Worm (Caenorhabditis elegans) whole organism, L4 larva: ENCODE measurements around the gene zip-5.

Source experiments
- D1046.2 ChIP-seq: fragments of 200-800 bp; sonication (Bioruptor generic); IDR thresholded peaks from 2 replicates; pipeline ENCODE4 v1.3.6; 2022; ENCODE audit warnings: missing genetic modification characterization, missing compliant biosample characterization
- F10B5.3 ChIP-seq: sonication (generic microtip); optimal IDR thresholded peaks from 2 replicates; lab custom pipeline; 2016; ENCODE audit warnings: mild to moderate bottlenecking, missing genetic modification characterization, missing compliant biosample characterization
- F26F4.8 ChIP-seq: fragments of 200-800 bp; sonication (Bioruptor generic); conservative IDR thresholded peaks from 2 replicates; pipeline ENCODE4 v1.3.6; 2022; ENCODE audit warnings: missing genetic modification characterization, missing compliant biosample characterization
- F49E8.2 ChIP-seq: sonication (generic microtip); optimal IDR thresholded peaks from 2 replicates; lab custom pipeline; 2016; ENCODE audit warnings: missing compliant biosample characterization, mild to moderate bottlenecking, missing genetic modification characterization, borderline replicate concordance
- T20F7.1 ChIP-seq: fragments of 200-800 bp; sonication (Bioruptor generic); optimal IDR thresholded peaks from 2 replicates; lab custom pipeline; 2018; ENCODE audit warnings: mild to moderate bottlenecking, missing genetic modification characterization, missing compliant biosample characterization
- Y48G9A.11 ChIP-seq: fragments of 200-800 bp; sonication (Bioruptor generic); IDR thresholded peaks from 2 replicates; pipeline ENCODE4 v1.3.6; 2022; ENCODE audit warnings: missing genetic modification reagents, missing genetic modification characterization, missing compliant biosample characterization
- Y5F2A.4 ChIP-seq: fragments of 200-800 bp; sonication (Bioruptor generic); optimal IDR thresholded peaks from 2 replicates; lab custom pipeline; 2018; ENCODE audit warnings: mild to moderate bottlenecking, missing genetic modification characterization, missing compliant biosample characterization
- ZK337.2 ChIP-seq: fragments of 200-800 bp; sonication (Bioruptor generic); IDR thresholded peaks from 2 replicates; pipeline ENCODE4 v1.3.6; 2022; ENCODE audit warnings: missing genetic modification reagents, missing genetic modification characterization, missing compliant biosample characterization
- aha-1 ChIP-seq: fragments of 150-350 bp; peaks from one replicate; lab custom pipeline; 2014; ENCODE audit warnings: missing biosample characterization, missing genetic modification characterization
- attf-4 ChIP-seq: sonication (generic microtip); optimal IDR thresholded peaks from 3 replicates; lab custom pipeline; 2017; ENCODE audit warnings: missing biosample characterization, missing genetic modification characterization
- ceh-44 ChIP-seq: fragments of 200-800 bp; sonication (Bioruptor generic); IDR thresholded peaks from 2 replicates; pipeline ENCODE4 v1.3.6; 2022; ENCODE audit warnings: missing genetic modification reagents, missing genetic modification characterization, missing compliant biosample characterization
- ceh-62 ChIP-seq: sonication (generic microtip); optimal IDR thresholded peaks from 2 replicates; lab custom pipeline; 2017; ENCODE audit warnings: missing biosample characterization, missing genetic modification characterization
- ces-1 ChIP-seq: fragments of 150-350 bp; sonication (generic microtip); optimal IDR thresholded peaks from 4 replicates; lab custom pipeline; 2014; ENCODE audit warnings: missing biosample characterization, missing genetic modification reagents, missing genetic modification characterization
- ctbp-1 ChIP-seq: fragments of 200-800 bp; sonication (Bioruptor generic); IDR thresholded peaks from 2 replicates; pipeline ENCODE4 v1.3.6; 2022; ENCODE audit warnings: missing genetic modification reagents, missing genetic modification characterization, missing compliant biosample characterization
- daf-16 ChIP-seq, 3 experiments: sonication (generic microtip); optimal IDR thresholded peaks; 2 replicates each; lab custom pipeline; 2016 to 2017; ENCODE audit warnings: missing genetic modification characterization in 3 of 3, missing genetic modification reagents in 3 of 3, mild to moderate bottlenecking in 2 of 3, missing compliant biosample characterization in 2 of 3, missing biosample characterization in 1 of 3, moderate library complexity in 1 of 3
- daf-19 ChIP-seq: fragments of 200-800 bp; sonication (Bioruptor generic); conservative IDR thresholded peaks from 2 replicates; pipeline ENCODE4 v1.3.6; 2022; ENCODE audit warnings: missing genetic modification characterization, missing compliant biosample characterization
- dmd-6 ChIP-seq: fragments of 200-800 bp; sonication (Bioruptor generic); IDR thresholded peaks from 2 replicates; pipeline ENCODE4 v1.3.6; 2022; ENCODE audit warnings: missing genetic modification reagents, missing genetic modification characterization, missing compliant biosample characterization
- dmd-9 ChIP-seq: fragments of 200-800 bp; sonication (Bioruptor generic); IDR thresholded peaks from 2 replicates; pipeline ENCODE4 v1.3.6; 2022; ENCODE audit warnings: missing genetic modification reagents, missing genetic modification characterization, missing compliant biosample characterization
- duxl-1 ChIP-seq: sonication (generic microtip); optimal IDR thresholded peaks from 2 replicates; lab custom pipeline; 2016; ENCODE audit warnings: mild to moderate bottlenecking, missing genetic modification characterization, moderate library complexity, missing compliant biosample characterization; ENCODE audit not compliant: poor library complexity
- dve-1 ChIP-seq: sonication (generic microtip); optimal IDR thresholded peaks from 2 replicates; lab custom pipeline; 2017; ENCODE audit warnings: antibody characterized with exemption, mild to moderate bottlenecking, missing genetic modification characterization, missing compliant biosample characterization; ENCODE audit not compliant: insufficient read depth
- egl-27 ChIP-seq: sonication (generic microtip); optimal IDR thresholded peaks from 3 replicates; lab custom pipeline; 2017; ENCODE audit warnings: missing biosample characterization, missing genetic modification reagents, missing genetic modification characterization
- hlh-11 ChIP-seq: fragments of 200-800 bp; sonication (Bioruptor generic); optimal IDR thresholded peaks from 2 replicates; lab custom pipeline; 2018; ENCODE audit warnings: mild to moderate bottlenecking, missing genetic modification characterization, missing compliant biosample characterization
- lim-7 ChIP-seq: fragments of 200-800 bp; sonication (Bioruptor generic); IDR thresholded peaks from 2 replicates; pipeline ENCODE4 v1.3.6; 2022; ENCODE audit warnings: missing genetic modification characterization, missing compliant biosample characterization
- lin-1 ChIP-seq: fragments of 200-800 bp; sonication (Bioruptor generic); IDR thresholded peaks from 2 replicates; pipeline ENCODE4 v1.3.6; 2022; ENCODE audit warnings: missing genetic modification reagents, missing genetic modification characterization, missing compliant biosample characterization
- lin-38 ChIP-seq: fragments of 200-800 bp; sonication (Bioruptor generic); IDR thresholded peaks from 2 replicates; pipeline ENCODE4 v1.3.6; 2022; ENCODE audit warnings: missing genetic modification reagents, missing genetic modification characterization, missing compliant biosample characterization
- lir-3 ChIP-seq: sonication (generic microtip); optimal IDR thresholded peaks from 2 replicates; lab custom pipeline; 2016; ENCODE audit warnings: mild to moderate bottlenecking, missing genetic modification characterization, missing compliant biosample characterization
- mdt-29 ChIP-seq: fragments of 200-800 bp; sonication (Bioruptor generic); IDR thresholded peaks from 2 replicates; pipeline ENCODE4 v1.3.6; 2022; ENCODE audit warnings: missing genetic modification reagents, missing genetic modification characterization, missing compliant biosample characterization
- nhr-102 ChIP-seq: sonication (generic microtip); optimal IDR thresholded peaks from 2 replicates; lab custom pipeline; 2016; ENCODE audit warnings: mild to moderate bottlenecking, missing genetic modification characterization, moderate library complexity, missing compliant biosample characterization
- nhr-111 ChIP-seq: fragments of 200-800 bp; sonication (Bioruptor generic); optimal IDR thresholded peaks from 2 replicates; lab custom pipeline; 2018; ENCODE audit warnings: mild to moderate bottlenecking, missing genetic modification characterization, missing compliant biosample characterization
- nhr-28 ChIP-seq: fragments of 150-350 bp; optimal IDR thresholded peaks from 2 replicates; lab custom pipeline; 2014; ENCODE audit warnings: missing biosample characterization, missing genetic modification characterization
- nhr-42 ChIP-seq: fragments of 200-800 bp; sonication (Bioruptor generic); IDR thresholded peaks from 2 replicates; pipeline ENCODE4 v1.3.6; 2022; ENCODE audit warnings: missing genetic modification characterization, missing compliant biosample characterization
- nhr-48 ChIP-seq: sonication (generic microtip); optimal IDR thresholded peaks from 2 replicates; lab custom pipeline; 2016; ENCODE audit warnings: mild to moderate bottlenecking, missing genetic modification characterization, missing compliant biosample characterization
- nhr-6 ChIP-seq: fragments of 150-350 bp; optimal IDR thresholded peaks from 2 replicates; lab custom pipeline; 2014; ENCODE audit warnings: missing biosample characterization, missing genetic modification characterization
- nhr-76 ChIP-seq: fragments of 150-350 bp; optimal IDR thresholded peaks from 2 replicates; lab custom pipeline; 2014; ENCODE audit warnings: missing biosample characterization, missing genetic modification characterization
- pqm-1 ChIP-seq: sonication (generic microtip); optimal IDR thresholded peaks from 2 replicates; lab custom pipeline; 2017; ENCODE audit warnings: missing biosample characterization, missing genetic modification characterization
- rbr-2 ChIP-seq: sonication (generic microtip); optimal IDR thresholded peaks from 2 replicates; lab custom pipeline; 2016; ENCODE audit warnings: missing genotype, missing genetic modification characterization, missing compliant biosample characterization
- skn-1 ChIP-seq: fragments of 150-350 bp; optimal IDR thresholded peaks from 2 replicates; lab custom pipeline; 2014; ENCODE audit warnings: missing biosample characterization, missing genetic modification characterization
- snpc-1.2 ChIP-seq: fragments of 200-800 bp; sonication (Bioruptor generic); IDR thresholded peaks from 2 replicates; pipeline ENCODE4 v1.3.6; 2022; ENCODE audit warnings: missing genetic modification reagents, missing genetic modification characterization, missing compliant biosample characterization
- spr-1 ChIP-seq: sonication (generic microtip); optimal IDR thresholded peaks from 2 replicates; lab custom pipeline; 2016; ENCODE audit warnings: mild to moderate bottlenecking, missing genetic modification characterization, missing compliant biosample characterization
- tra-1 ChIP-seq: fragments of 200-800 bp; sonication (Bioruptor generic); IDR thresholded peaks from 2 replicates; pipeline ENCODE4 v1.3.6; 2022; ENCODE audit warnings: missing genetic modification reagents, missing genetic modification characterization, missing compliant biosample characterization
- unc-130 ChIP-seq: sonication (generic microtip); optimal IDR thresholded peaks from 2 replicates; lab custom pipeline; 2016; ENCODE audit warnings: missing genetic modification reagents, missing genetic modification characterization, missing compliant biosample characterization
- unc-39 ChIP-seq: sonication (generic microtip); optimal IDR thresholded peaks from 2 replicates; lab custom pipeline; 2017; ENCODE audit warnings: missing biosample characterization, missing genetic modification characterization
- zfp-2 ChIP-seq: sonication (generic microtip); optimal IDR thresholded peaks from 2 replicates; lab custom pipeline; 2016; ENCODE audit warnings: mild to moderate bottlenecking, missing genetic modification characterization, missing compliant biosample characterization
- zfp-3 ChIP-seq: fragments of 200-800 bp; sonication (Bioruptor generic); conservative IDR thresholded peaks from 2 replicates; pipeline ENCODE4 v1.3.6; 2022; ENCODE audit warnings: missing genetic modification reagents, missing genetic modification characterization, missing compliant biosample characterization
- zip-11 ChIP-seq: fragments of 200-800 bp; sonication (Bioruptor generic); IDR thresholded peaks from 2 replicates; pipeline ENCODE4 v1.3.6; 2022; ENCODE audit warnings: missing genetic modification characterization, missing compliant biosample characterization

Gene zip-5

DNA sequence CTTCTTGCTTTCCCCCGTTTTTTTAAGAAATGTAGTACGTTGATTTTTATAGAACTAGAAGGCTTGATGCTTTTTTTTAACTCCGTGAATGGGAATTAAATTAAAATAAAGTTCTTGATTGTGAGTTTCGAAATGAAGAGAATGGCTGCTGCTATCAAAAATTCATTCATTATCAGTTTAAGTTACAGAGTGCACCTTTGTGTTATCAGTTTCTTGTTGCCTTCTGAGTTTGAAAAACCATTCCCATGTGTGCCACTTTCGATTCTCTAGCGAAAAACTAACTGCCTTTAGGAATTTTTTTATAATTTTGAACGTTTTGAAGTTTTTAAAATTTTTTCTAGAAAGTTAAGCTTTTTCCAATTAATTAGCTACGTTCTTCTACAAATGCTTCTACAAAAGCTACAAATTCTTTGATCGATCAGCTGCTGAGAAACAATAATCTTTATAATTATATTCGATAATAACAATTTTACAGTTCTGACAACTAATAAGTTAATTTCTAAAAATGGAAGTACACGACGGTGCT, 40.4 kb downstream of the zip-5 start, which contains the start of gene C26E1.2:
Gene C26E1.2, plus strand, starts transcription at position 476 of the 526 bp plus-strand sequence.
- TF ChIP-seq ctbp-1 (GFP tag; lab: Robert Waterston, UW) = no peak
- no peak for TF ChIP-seq unc-130
- peak; percentile 75 for TF ChIP-seq nhr-28
- TF ChIP-seq pqm-1 (tag; lab: Kevin White, UChicago) = peak; percentile 91
- TF ChIP-seq daf-16 (GFP tag; optimal IDR thresholded peaks at IDR 0.05; lab: Kevin White, UChicago) = no peak
- peak; percentile 55 for TF ChIP-seq daf-16 (tag; optimal IDR thresholded peaks at IDR 0.05; lab: Kevin White, UChicago)
- TF ChIP-seq nhr-76 (tag; lab: Kevin White, UChicago) = no peak
- TF ChIP-seq dve-1 (tag; lab: Kevin White, UChicago) = peak; percentile 12
- TF ChIP-seq ceh-62 = no peak
- peak; percentile 45 for TF ChIP-seq hlh-11 (tag; lab: Kevin White, UChicago)
- TF ChIP-seq dmd-6 (GFP tag; lab: Robert Waterston, UW) = peak; percentile 37; the same call in 1 of the 2 replicates

DNA sequence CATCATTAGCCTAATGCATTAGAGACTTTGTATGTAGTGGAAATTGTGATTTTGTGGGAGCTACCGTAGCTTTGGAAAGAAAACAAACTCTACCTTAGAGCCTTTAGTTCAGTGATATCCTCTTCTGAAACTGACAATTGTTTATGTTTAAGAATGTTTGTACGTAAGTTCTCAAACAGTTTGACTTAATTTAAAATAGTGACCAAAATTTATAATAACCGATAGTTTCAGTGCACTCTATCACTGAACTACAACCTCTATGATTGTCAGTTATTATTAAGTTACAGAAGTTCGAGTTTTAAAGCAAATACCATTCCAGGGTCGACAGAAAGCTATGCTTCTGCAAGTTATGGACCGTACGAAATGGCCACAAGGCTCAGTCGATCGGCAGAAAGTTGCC, 44.3 kb downstream of the zip-5 start, which contains the start of gene C50B6.1:
Gene C50B6.1, plus strand, starts transcription at position 301 of the 400 bp plus-strand sequence.
- TF ChIP-seq nhr-42 (GFP tag; lab: Robert Waterston, UW) (no peak), D1046.2 (GFP tag; lab: Robert Waterston, UW) (no peak), daf-19 (GFP tag; lab: Robert Waterston, UW) (no peak), spr-1 (tag; lab: Kevin White, UChicago) (no peak), dmd-9 (GFP tag; lab: Robert Waterston, UW) (no peak), attf-4 (tag; lab: Kevin White, UChicago) (no peak), ces-1 (GFP tag; lab: Kevin White, UChicago) (no peak), snpc-1.2 (GFP tag; lab: Robert Waterston, UW) (no peak), zip-11 (GFP tag; lab: Robert Waterston, UW) (no peak), nhr-102 (tag; lab: Kevin White, UChicago) (no peak), aha-1 (tag; lab: Kevin White, UChicago) (no peak), nhr-48 (tag; lab: Kevin White, UChicago) (no peak)

DNA sequence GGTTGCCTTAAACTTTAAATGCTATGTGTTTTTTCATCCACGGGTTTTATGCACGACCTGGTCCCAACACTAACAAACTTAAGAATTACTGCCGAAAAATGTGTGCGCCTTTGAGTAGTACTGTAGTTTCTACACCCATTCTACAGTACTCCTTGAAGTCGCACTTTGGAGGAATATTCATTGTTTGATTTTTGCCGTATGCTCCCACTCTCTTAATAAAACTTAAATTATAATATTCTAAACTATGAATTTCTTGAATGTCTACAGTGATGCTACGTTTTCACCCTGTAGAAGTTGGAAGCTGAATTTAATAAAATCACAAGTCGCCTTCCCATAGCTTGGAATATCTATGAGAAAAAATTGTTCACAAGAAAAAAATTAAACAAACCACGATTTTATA, 45.5 kb downstream of the zip-5 start:
- TF ChIP-seq nhr-48 (tag; lab: Kevin White, UChicago) (no peak), unc-130 (peak; percentile 22)

DNA sequence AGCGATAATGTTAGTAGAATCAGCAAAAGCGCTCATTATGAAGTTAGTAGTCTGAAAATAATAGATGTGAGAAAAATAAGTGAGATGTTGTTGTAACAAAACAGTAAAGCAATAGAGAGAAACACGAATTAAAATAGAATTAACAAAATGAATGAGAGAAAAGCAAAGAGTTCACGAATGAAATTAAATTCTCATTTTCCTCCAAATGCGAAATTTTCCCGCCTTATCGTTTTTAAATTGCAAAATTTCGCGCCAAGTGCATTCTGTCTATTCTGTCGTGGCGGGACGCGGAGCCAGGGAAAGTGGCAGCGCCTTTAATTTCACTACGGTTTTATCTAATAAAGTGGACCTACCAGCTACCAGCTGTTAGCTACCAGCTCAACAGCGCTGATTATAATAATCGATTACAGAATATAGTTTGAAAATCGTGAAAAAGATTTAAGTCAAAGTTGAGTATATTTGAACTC, 47.9 kb downstream of the zip-5 start, which contains the start of gene nasp-2:
Gene nasp-2, minus strand, starts transcription at position 51 of the 467 bp plus-strand sequence.
- no peak for TF ChIP-seq lin-1 (GFP tag; lab: Robert Waterston, UW)
- TF ChIP-seq ceh-62 = no peak
- no peak for TF ChIP-seq skn-1 (tag; lab: Kevin White, UChicago)
- TF ChIP-seq nhr-48 (tag; lab: Kevin White, UChicago) = no peak
- peak; percentile 81 for TF ChIP-seq T20F7.1
- TF ChIP-seq ceh-44 (GFP tag; lab: Robert Waterston, UW) = no peak
- TF ChIP-seq F26F4.8 (GFP tag; lab: Robert Waterston, UW) = no peak
- no peak for TF ChIP-seq egl-27
- TF ChIP-seq F49E8.2 (tag; lab: Kevin White, UChicago) = peak; percentile 91
- TF ChIP-seq nhr-6 (tag; lab: Kevin White, UChicago) = peak; percentile 77
- TF ChIP-seq Y5F2A.4 = no peak
- no peak for TF ChIP-seq unc-39 (tag; lab: Kevin White, UChicago)
- no peak for TF ChIP-seq zfp-2 (tag; lab: Kevin White, UChicago)
- no peak for TF ChIP-seq lim-7 (GFP tag; lab: Robert Waterston, UW)
- no peak for TF ChIP-seq rbr-2 (tag; lab: Kevin White, UChicago)
- peak; percentile 97 for TF ChIP-seq Y48G9A.11 (GFP tag; lab: Robert Waterston, UW)
- no peak for TF ChIP-seq lir-3 (tag; lab: Kevin White, UChicago)
- TF ChIP-seq lin-38 (GFP tag; lab: Robert Waterston, UW) = peak; percentile 79
- TF ChIP-seq F10B5.3 (tag; lab: Kevin White, UChicago) = no peak
- no peak for TF ChIP-seq duxl-1 (tag; lab: Kevin White, UChicago)
- TF ChIP-seq mdt-29 (GFP tag; lab: Robert Waterston, UW) = no peak
- TF ChIP-seq aha-1 (tag; lab: Kevin White, UChicago) = no peak
- TF ChIP-seq tra-1 (GFP tag; lab: Robert Waterston, UW) = 0 out of 2 replicates have a peak, but pooled peaks have one; percentile 8
- TF ChIP-seq zfp-3 (GFP tag; lab: Robert Waterston, UW) = no peak
- TF ChIP-seq nhr-111 (GFP tag; lab: Kevin White, UChicago) = no peak
- peak; percentile 51; the same call in 1 of the 2 replicates for TF ChIP-seq ZK337.2
